Fruit fly (Drosophila melanogaster) whole organism, embryonic: ENCODE results near the gene CG33110.

Source experiments
- Awh ChIP-seq: fragments of 200-800 bp; sonication (Bioruptor generic); IDR thresholded peaks from 2 replicates; pipeline ENCODE4, ENCODE4 v1.3.6; 2022; ENCODE audit warnings: missing biosample characterization, missing genetic modification characterization
- Bteb2 ChIP-seq: fragments of 200-800 bp; sonication (Bioruptor generic); optimal IDR thresholded peaks from 2 replicates; lab custom pipeline; 2016; ENCODE audit warnings: missing biosample characterization, missing genetic modification characterization
- CG10267 ChIP-seq: fragments of 200-800 bp; sonication (Bioruptor generic); optimal IDR thresholded peaks from 2 replicates; lab custom pipeline; 2018; ENCODE audit warnings: missing biosample characterization, mild to moderate bottlenecking, missing genetic modification characterization, moderate library complexity
- CG11093 ChIP-seq: fragments of 200-800 bp; sonication (Bioruptor generic); IDR thresholded peaks from 3 replicates; pipeline ENCODE4 v1.3.6; 2022; ENCODE audit warnings: missing biosample characterization, missing genetic modification characterization
- CG11695 ChIP-seq: fragments of 200-800 bp; sonication (Bioruptor generic); IDR thresholded peaks from 3 replicates; pipeline ENCODE4 v1.3.6; 2022; ENCODE audit warnings: missing biosample characterization, missing genetic modification characterization
- CG11696 ChIP-seq: fragments of 200-800 bp; sonication (Bioruptor generic); IDR thresholded peaks from 2 replicates; pipeline ENCODE4 v1.3.6; 2022; ENCODE audit warnings: missing biosample characterization, missing genetic modification characterization
- CG12071 ChIP-seq: fragments of 200-800 bp; sonication (Bioruptor generic); optimal IDR thresholded peaks from 3 replicates; lab custom pipeline; 2018; ENCODE audit warnings: missing biosample characterization, mild to moderate bottlenecking, missing genetic modification characterization
- CG12942 ChIP-seq: fragments of 200-800 bp; sonication (Bioruptor generic); optimal IDR thresholded peaks from 3 replicates; lab custom pipeline; 2016; ENCODE audit warnings: missing biosample characterization, missing genetic modification characterization
- CG13287 ChIP-seq: fragments of 200-800 bp; sonication (Bioruptor generic); IDR thresholded peaks from 2 replicates; pipeline ENCODE4 v1.3.6; 2022; ENCODE audit warnings: missing biosample characterization, missing genetic modification characterization; ENCODE audit not compliant: partially characterized antibody
- CG16779 ChIP-seq: fragments of 200-800 bp; sonication (Bioruptor generic); IDR thresholded peaks from 2 replicates; pipeline ENCODE4 v1.3.6; 2022; ENCODE audit warnings: missing biosample characterization, missing genetic modification characterization
- CG17186 ChIP-seq: fragments of 200-800 bp; sonication (Bioruptor generic); optimal IDR thresholded peaks from 3 replicates; lab custom pipeline; 2017; ENCODE audit warnings: missing biosample characterization, missing genetic modification reagents, missing genetic modification characterization
- CG31388 ChIP-seq: fragments of 200-800 bp; sonication (Bioruptor generic); optimal IDR thresholded peaks from 2 replicates; lab custom pipeline; 2016; ENCODE audit warnings: missing biosample characterization, missing genetic modification characterization
- CG32772 ChIP-seq: fragments of 200-800 bp; sonication (Bioruptor generic); IDR thresholded peaks from 2 replicates; pipeline ENCODE4 v1.3.6; 2022; ENCODE audit warnings: missing biosample characterization, missing genetic modification characterization
- CG33213 ChIP-seq: fragments of 200-800 bp; sonication (Bioruptor generic); optimal IDR thresholded peaks from 3 replicates; lab custom pipeline; 2016; ENCODE audit warnings: missing biosample characterization, missing genetic modification characterization
- CG34224 ChIP-seq: fragments of 200-800 bp; sonication (Bioruptor generic); IDR thresholded peaks from 3 replicates; pipeline ENCODE4 v1.3.6; 2022; ENCODE audit warnings: missing biosample characterization, missing genetic modification characterization; ENCODE audit not compliant: partially characterized antibody
- CG3726 ChIP-seq: fragments of 200-800 bp; sonication (Bioruptor generic); IDR thresholded peaks from 3 replicates; pipeline ENCODE4, ENCODE4 v1.3.6; 2022; ENCODE audit warnings: missing biosample characterization, missing genetic modification characterization
- CG4328 ChIP-seq: fragments of 200-800 bp; sonication (Bioruptor generic); optimal IDR thresholded peaks from 3 replicates; lab custom pipeline; 2017; ENCODE audit warnings: missing biosample characterization, missing genetic modification reagents, missing genetic modification characterization
- CG5180 ChIP-seq: fragments of 200-800 bp; sonication (Bioruptor generic); optimal IDR thresholded peaks from 3 replicates; lab custom pipeline; 2017; ENCODE audit warnings: missing biosample characterization, missing genetic modification characterization, mild to moderate bottlenecking, moderate library complexity, missing genetic modification reagents
- CG6791 ChIP-seq: fragments of 200-800 bp; sonication (Bioruptor generic); IDR thresholded peaks from 3 replicates; pipeline ENCODE4 v1.3.6; 2022; ENCODE audit warnings: missing biosample characterization, missing genetic modification characterization; ENCODE audit not compliant: partially characterized antibody
- CG8089 ChIP-seq: fragments of 200-800 bp; sonication (Bioruptor generic); optimal IDR thresholded peaks from 3 replicates; lab custom pipeline; 2016; ENCODE audit warnings: missing biosample characterization, missing genetic modification characterization
- CG9215 ChIP-seq: fragments of 200-800 bp; sonication (Bioruptor generic); IDR thresholded peaks from 2 replicates; pipeline ENCODE4 v1.3.6; 2022; ENCODE audit warnings: missing biosample characterization, missing genetic modification characterization
- CG9932 ChIP-seq: fragments of 200-800 bp; sonication (Bioruptor generic); IDR thresholded peaks from 2 replicates; pipeline ENCODE4 v1.3.6; 2022; ENCODE audit warnings: missing biosample characterization, missing genetic modification characterization
- CkIIα-i1 ChIP-seq: fragments of 200-800 bp; sonication (Bioruptor generic); IDR thresholded peaks from 2 replicates; pipeline ENCODE4 v1.3.6; 2022; ENCODE audit warnings: missing biosample characterization, missing genetic modification characterization
- Dad ChIP-seq: fragments of 200-800 bp; sonication (Bioruptor generic); optimal IDR thresholded peaks from 3 replicates; lab custom pipeline; 2016; ENCODE audit warnings: missing biosample characterization, missing genetic modification characterization
- Dp ChIP-seq: fragments of 200-800 bp; sonication (Bioruptor generic); optimal IDR thresholded peaks from 2 replicates; lab custom pipeline; 2018; ENCODE audit warnings: missing biosample characterization, mild to moderate bottlenecking, missing genetic modification characterization, moderate library complexity
- E2f1 ChIP-seq: fragments of 200-800 bp; sonication (Bioruptor generic); IDR thresholded peaks from 2 replicates; pipeline ENCODE4 v1.3.6; 2022; ENCODE audit warnings: missing biosample characterization, missing genetic modification characterization
- Fer1 ChIP-seq: fragments of 200-800 bp; sonication (Bioruptor generic); optimal IDR thresholded peaks from 2 replicates; lab custom pipeline; 2017; ENCODE audit warnings: missing biosample characterization, mild to moderate bottlenecking, missing genetic modification characterization
- H15 ChIP-seq: fragments of 200-800 bp; sonication (Bioruptor generic); IDR thresholded peaks from 3 replicates; pipeline ENCODE4 v1.3.6; 2022; ENCODE audit warnings: missing biosample characterization, missing genetic modification characterization
- HLH54F ChIP-seq: fragments of 200-800 bp; sonication (Bioruptor generic); optimal IDR thresholded peaks from 3 replicates; lab custom pipeline; 2016; ENCODE audit warnings: missing biosample characterization, missing genetic modification characterization
- Hr51 ChIP-seq, 2 experiments: fragments of 200-800 bp; sonication (Bioruptor generic); optimal IDR thresholded peaks; 2 replicates in 1 of 2; 3 replicates in 1 of 2; lab custom pipeline; 2016 to 2018; ENCODE audit warnings: missing biosample characterization in 2 of 2, missing genetic modification characterization in 2 of 2, mild to moderate bottlenecking in 1 of 2, moderate library complexity in 1 of 2
- MESR4 ChIP-seq: fragments of 200-800 bp; sonication (Bioruptor generic); optimal IDR thresholded peaks from 2 replicates; lab custom pipeline; 2018; ENCODE audit warnings: missing biosample characterization, mild to moderate bottlenecking, missing genetic modification characterization, moderate library complexity
- Meics ChIP-seq: fragments of 200-800 bp; sonication (Bioruptor generic); optimal IDR thresholded peaks from 2 replicates; lab custom pipeline; 2017; ENCODE audit warnings: missing biosample characterization, mild to moderate bottlenecking, missing genetic modification characterization
- NC2β ChIP-seq: fragments of 200-800 bp; sonication (Bioruptor generic); optimal IDR thresholded peaks from 2 replicates; lab custom pipeline; 2016; ENCODE audit warnings: missing biosample characterization, missing genetic modification characterization
- Ravus ChIP-seq: fragments of 200-800 bp; sonication (Bioruptor generic); IDR thresholded peaks from 2 replicates; pipeline ENCODE4 v1.3.6; 2022; ENCODE audit warnings: missing biosample characterization, missing genetic modification characterization
- Rfx ChIP-seq: fragments of 200-800 bp; sonication (Bioruptor generic); IDR thresholded peaks from 2 replicates; pipeline ENCODE4 v1.3.6; 2022; ENCODE audit warnings: missing biosample characterization, missing genetic modification characterization
- Sox102F ChIP-seq: fragments of 200-800 bp; sonication (Bioruptor generic); optimal IDR thresholded peaks from 2 replicates; lab custom pipeline; 2018; ENCODE audit warnings: missing biosample characterization, mild to moderate bottlenecking, missing genetic modification characterization, moderate library complexity
- ase ChIP-seq: fragments of 200-800 bp; sonication (Bioruptor generic); IDR thresholded peaks from 3 replicates; pipeline ENCODE4 v1.3.6; 2022; ENCODE audit warnings: missing biosample characterization, missing genetic modification characterization
- ato ChIP-seq: fragments of 200-800 bp; sonication (Bioruptor generic); IDR thresholded peaks from 2 replicates; pipeline ENCODE4 v1.3.6; 2022; ENCODE audit warnings: missing biosample characterization, missing genetic modification characterization; ENCODE audit not compliant: partially characterized antibody
- bsh ChIP-seq, 2 experiments: fragments of 200-800 bp; sonication (Bioruptor generic); optimal IDR thresholded peaks; 2 replicates each; lab custom pipeline; 2017 to 2018; ENCODE audit warnings: mild to moderate bottlenecking in 2 of 2, missing biosample characterization in 2 of 2, missing genetic modification characterization in 2 of 2, moderate library complexity in 1 of 2
- cwo ChIP-seq: fragments of 200-800 bp; sonication (Bioruptor generic); optimal IDR thresholded peaks from 3 replicates; lab custom pipeline; 2017; ENCODE audit warnings: missing biosample characterization, missing genetic modification characterization, mild to moderate bottlenecking, moderate library complexity, missing genetic modification reagents
- exex ChIP-seq: fragments of 200-800 bp; sonication (Bioruptor generic); optimal IDR thresholded peaks from 4 replicates; lab custom pipeline; 2018; ENCODE audit warnings: missing biosample characterization, mild to moderate bottlenecking, missing genetic modification characterization, moderate library complexity
- fu2 ChIP-seq: fragments of 200-800 bp; sonication (Bioruptor generic); optimal IDR thresholded peaks from 2 replicates; lab custom pipeline; 2016; ENCODE audit warnings: missing biosample characterization, missing genetic modification characterization
- hb ChIP-seq: fragments of 200-800 bp; sonication (Bioruptor generic); IDR thresholded peaks from 3 replicates; pipeline ENCODE4 v1.3.6; 2022; ENCODE audit warnings: missing biosample characterization, missing genetic modification characterization; ENCODE audit not compliant: partially characterized antibody
- jing ChIP-seq: fragments of 200-800 bp; sonication (Bioruptor generic); optimal IDR thresholded peaks from 2 replicates; lab custom pipeline; 2018; ENCODE audit warnings: missing biosample characterization, mild to moderate bottlenecking, missing genetic modification characterization
- odd ChIP-seq: fragments of 200-800 bp; sonication (Bioruptor generic); optimal IDR thresholded peaks from 2 replicates; lab custom pipeline; 2017; ENCODE audit warnings: missing biosample characterization, mild to moderate bottlenecking, missing genetic modification characterization
- ranshi ChIP-seq: fragments of 200-800 bp; sonication (Bioruptor generic); IDR thresholded peaks from 2 replicates; pipeline ENCODE4 v1.3.6; 2022; ENCODE audit warnings: missing biosample characterization, missing genetic modification characterization
- row ChIP-seq: fragments of 200-800 bp; sonication (Bioruptor generic); IDR thresholded peaks from 3 replicates; pipeline ENCODE4 v1.3.6; 2022; ENCODE audit warnings: missing biosample characterization, missing genetic modification characterization
- ssp ChIP-seq: fragments of 200-800 bp; sonication (Bioruptor generic); IDR thresholded peaks from 2 replicates; pipeline ENCODE4 v1.3.6; 2022; ENCODE audit warnings: missing biosample characterization, missing genetic modification characterization
- tgo ChIP-seq: fragments of 200-800 bp; sonication (Bioruptor generic); IDR thresholded peaks from 3 replicates; pipeline ENCODE4 v1.3.6; 2022; ENCODE audit warnings: missing biosample characterization, missing genetic modification characterization
- usp ChIP-seq: fragments of >200 bp; optimal IDR thresholded peaks from 2 replicates; lab custom pipeline; 2017; ENCODE audit warnings: missing biosample characterization, missing genetic modification characterization
- zfh1 ChIP-seq: fragments of 200-800 bp; sonication (Bioruptor generic); IDR thresholded peaks from 3 replicates; pipeline ENCODE4 v1.3.6; 2022; ENCODE audit warnings: missing biosample characterization, missing genetic modification characterization
- zfh2 ChIP-seq: fragments of 200-800 bp; sonication (Bioruptor generic); optimal IDR thresholded peaks from 2 replicates; lab custom pipeline; 2016; ENCODE audit warnings: missing biosample characterization, missing genetic modification characterization

Gene CG33110

DNA sequence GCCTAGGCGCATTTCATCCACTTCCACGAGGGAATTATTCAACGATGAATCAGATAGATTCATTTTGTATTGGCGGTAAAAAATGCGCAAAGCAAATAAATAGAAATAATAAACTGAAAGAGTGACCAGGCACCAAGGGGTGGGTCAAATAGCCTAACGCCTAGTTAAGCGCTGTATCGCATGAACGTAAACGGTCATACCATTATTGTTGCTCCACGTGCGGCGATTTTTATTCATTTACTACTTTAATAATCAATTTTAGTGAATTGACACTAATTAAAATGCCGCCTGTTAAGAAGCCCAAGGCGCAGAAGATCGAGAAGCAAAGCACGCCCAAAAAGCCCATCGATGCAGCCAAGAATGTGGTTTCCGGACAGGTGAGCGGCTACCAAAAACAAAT lies 14.6 kb downstream of the CG33110 start, which contains the start of the genes CG33107 and CG6937 (continued):
- no peak for TF ChIP-seq ranshi (GFP tag; lab: Robert Waterston, UW)
- TF ChIP-seq CG5180 (GFP tag; lab: Kevin White, UChicago) = no peak
- TF ChIP-seq row = no peak
- TF ChIP-seq Dad (GFP tag; lab: Kevin White, UChicago) = no peak
- TF ChIP-seq CG9932 (GFP tag; lab: Robert Waterston, UW) = no peak
- TF ChIP-seq CkIIα-i1 (GFP tag; lab: Robert Waterston, UW) = no peak
- no peak for TF ChIP-seq zfh1 (GFP tag; lab: Robert Waterston, UW)
- no peak for TF ChIP-seq CG31388
- no peak for TF ChIP-seq cwo
- no peak for TF ChIP-seq E2f1 (GFP tag; lab: Robert Waterston, UW)
- TF ChIP-seq CG6791 = no peak
- TF ChIP-seq ase (GFP tag; lab: Robert Waterston, UW) = no peak
- TF ChIP-seq usp (GFP tag; lab: Kevin White, UChicago) = no peak
- TF ChIP-seq HLH54F (GFP tag; lab: Kevin White, UChicago) = no peak
- peak; percentile 72 for TF ChIP-seq MESR4 (GFP tag; lab: Kevin White, UChicago)
- peak; percentile 34 for TF ChIP-seq CG17186 (GFP tag; lab: Kevin White, UChicago)
- TF ChIP-seq CG8089 (GFP tag; lab: Kevin White, UChicago) = no peak
- no peak for TF ChIP-seq Ravus
- TF ChIP-seq Meics = no peak
- TF ChIP-seq exex (tag; lab: Kevin White, UChicago) = no peak
- TF ChIP-seq CG33213 (GFP tag; lab: Kevin White, UChicago) = no peak
- peak; percentile 59 for TF ChIP-seq CG13287 (GFP tag; lab: Robert Waterston, UW)
- TF ChIP-seq CG32772 (GFP tag; lab: Robert Waterston, UW) = no peak
- TF ChIP-seq Bteb2 (GFP tag; lab: Kevin White, UChicago) = no peak
- no peak for TF ChIP-seq ato (GFP tag; lab: Robert Waterston, UW)
- TF ChIP-seq CG3726 = no peak
- TF ChIP-seq hb = no peak
- TF ChIP-seq CG12071 (GFP tag; lab: Kevin White, UChicago) = no peak
- TF ChIP-seq odd (GFP tag; lab: Kevin White, UChicago) = no peak
- peak; percentile 50; the same call in 2 of the 3 replicates for TF ChIP-seq CG34224 (GFP tag; lab: Robert Waterston, UW)
- peak; percentile 20 for TF ChIP-seq CG10267 (tag; lab: Kevin White, UChicago)
- no peak for TF ChIP-seq fu2 (GFP tag; lab: Kevin White, UChicago)
- no peak for TF ChIP-seq tgo (GFP tag; lab: Robert Waterston, UW)
- TF ChIP-seq H15 = no peak
- no peak for TF ChIP-seq NC2β (GFP tag; lab: Kevin White, UChicago)
- TF ChIP-seq Rfx = peak; percentile 33; the same call in 1 of the 2 replicates
- TF ChIP-seq CG11696 = no peak
- peak; percentile 77 for TF ChIP-seq Dp (GFP tag; lab: Kevin White, UChicago)
- no peak for TF ChIP-seq CG12942
- no peak for TF ChIP-seq bsh (GFP tag; optimal IDR thresholded peaks at IDR 0.05; lab: Kevin White, UChicago)
- no peak for TF ChIP-seq CG11695
- no peak for TF ChIP-seq Sox102F (GFP tag; lab: Kevin White, UChicago)
- peak; percentile 4 for TF ChIP-seq Fer1
- no peak for TF ChIP-seq CG16779 (GFP tag; lab: Robert Waterston, UW)
- no peak for TF ChIP-seq Awh
- no peak for TF ChIP-seq ssp (GFP tag; lab: Robert Waterston, UW)
- TF ChIP-seq CG11093 = no peak
- no peak for TF ChIP-seq CG9215 (GFP tag; lab: Robert Waterston, UW)
- TF ChIP-seq zfh2 (GFP tag; lab: Kevin White, UChicago) = no peak
- TF ChIP-seq Hr51 (GFP tag; optimal IDR thresholded peaks at IDR 0.05; lab: Kevin White, UChicago) = no peak
- TF ChIP-seq jing = no peak
- no peak for TF ChIP-seq CG4328 (GFP tag; lab: Kevin White, UChicago)
